Fruit fly (Drosophila melanogaster): ENCODE measurements around the gene Ctps.

Gene Ctps

dm6 chr3L:15136659-15137572 lies 39.2 kb downstream of the Ctps start, which contains the start of gene CG12316 (continued):
- TF ChIP-seq tx (GFP tag; optimal IDR thresholded peaks at IDR 0.05) (peak; percentile 84), schlank (tag; optimal IDR thresholded peaks at IDR 0.05) (peak; percentile 84), inv (GFP tag; IDR thresholded peaks at IDR 0.05; ENCODE audit: partially characterized antibody) (peak; percentile 53), ato (GFP tag; IDR thresholded peaks at IDR 0.05; ENCODE audit: partially characterized antibody) (peak; percentile 36; the same call in 1 of the 2 replicates), CG4404 (GFP tag; IDR thresholded peaks at IDR 0.05) (peak; percentile 83), CG2129 (GFP tag; IDR thresholded peaks at IDR 0.05; ENCODE audit: partially characterized antibody) (peak; percentile 69), ewg (GFP tag; optimal IDR thresholded peaks at IDR 0.05) (peak; percentile 79), CG31441 (GFP tag; IDR thresholded peaks at IDR 0.05) (peak; percentile 90), al (GFP tag; IDR thresholded peaks at IDR 0.05) (peak; percentile 28), Sin3A (optimal IDR thresholded peaks at IDR 0.05) (peak; percentile 40), so (GFP tag; IDR thresholded peaks at IDR 0.05) (peak; percentile 85), ems (GFP tag; optimal IDR thresholded peaks at IDR 0.05) (peak; percentile 95), gcm2 (GFP tag; optimal IDR thresholded peaks at IDR 0.05) (peak; percentile 70), ssp (GFP tag; IDR thresholded peaks at IDR 0.05) (peak; percentile 59), Sry-β (GFP tag; optimal IDR thresholded peaks at IDR 0.05) (peak; percentile 22), Sry-δ (GFP tag; optimal IDR thresholded peaks at IDR 0.05) (peak; percentile 70), chif (GFP tag; optimal IDR thresholded peaks at IDR 0.05) (peak; percentile 86 to 92), BEAF-32 (GFP tag; optimal IDR thresholded peaks at IDR 0.05) (peak; percentile 78), toy (GFP tag; IDR thresholded peaks at IDR 0.05) (peak; percentile 56), CG18011 (GFP tag; optimal IDR thresholded peaks at IDR 0.05) (peak; percentile 81), Ets65A (GFP tag) (peak; percentile 98), Dad (GFP tag; optimal IDR thresholded peaks at IDR 0.05) (peak; percentile 93), CG33557 (GFP tag; optimal IDR thresholded peaks at IDR 0.05) (peak; percentile 96), CG15696 (tag; optimal IDR thresholded peaks at IDR 0.05) (peak; percentile 95), CG10267 (tag; optimal IDR thresholded peaks at IDR 0.05) (peak; percentile 95), CG14441 (GFP tag; IDR thresholded peaks at IDR 0.05) (peak; percentile 70), CG10654 (GFP tag; optimal IDR thresholded peaks at IDR 0.05) (peak; percentile 89), Xbp1 (GFP tag; optimal IDR thresholded peaks at IDR 0.05) (peak; percentile 88), fd3F (GFP tag; optimal IDR thresholded peaks at IDR 0.05) (peak; percentile 85), Optix (GFP tag; IDR thresholded peaks at IDR 0.05) (peak; percentile 89), Fer3 (tag; optimal IDR thresholded peaks at IDR 0.05) (peak; percentile 89), CG10147 (GFP tag; optimal IDR thresholded peaks at IDR 0.05) (peak; percentile 89), CG32532 (GFP tag; IDR thresholded peaks at IDR 0.05) (peak; percentile 73), CG4424 (GFP tag; optimal IDR thresholded peaks at IDR 0.05) (peak; percentile 89), YL-1 (GFP tag; optimal IDR thresholded peaks at IDR 0.05) (peak; percentile 94), Chrac-16 (GFP tag; optimal IDR thresholded peaks at IDR 0.05) (peak; percentile 86), CG1602 (GFP tag; optimal IDR thresholded peaks at IDR 0.05) (peak; percentile 77), dpn (GFP tag; optimal IDR thresholded peaks at IDR 0.05) (peak; percentile 84 to 89), maf-S (GFP tag; optimal IDR thresholded peaks at IDR 0.05) (peak; percentile 89), CG15011 (GFP tag; optimal IDR thresholded peaks at IDR 0.05) (peak; percentile 87), pfk (GFP tag; optimal IDR thresholded peaks at IDR 0.05) (peak; percentile 47), seq (GFP tag; IDR thresholded peaks at IDR 0.05) (peak; percentile 87), Max (GFP tag; optimal IDR thresholded peaks at IDR 0.05) (peak; percentile 85), Poxn (GFP tag; IDR thresholded peaks at IDR 0.05) (0 out of 2 replicates have a peak, but pooled peaks have one; percentile 24), Doc2 (GFP tag; IDR thresholded peaks at IDR 0.05) (no peak; the same call in 1 of the 2 replicates), CG14050 (GFP tag; IDR thresholded peaks at IDR 0.05) (peak; percentile 79), Hand (GFP tag; optimal IDR thresholded peaks at IDR 0.05) (peak; percentile 91), CG3163 (GFP tag; optimal IDR thresholded peaks at IDR 0.05) (peak; percentile 76), CG34376 (GFP tag; optimal IDR thresholded peaks at IDR 0.05) (peak; percentile 94)

Data from whole organism, embryonic.